Worm (Caenorhabditis elegans): ENCODE data around the gene D2007.1.

The D2007.1 gene

DNA sequence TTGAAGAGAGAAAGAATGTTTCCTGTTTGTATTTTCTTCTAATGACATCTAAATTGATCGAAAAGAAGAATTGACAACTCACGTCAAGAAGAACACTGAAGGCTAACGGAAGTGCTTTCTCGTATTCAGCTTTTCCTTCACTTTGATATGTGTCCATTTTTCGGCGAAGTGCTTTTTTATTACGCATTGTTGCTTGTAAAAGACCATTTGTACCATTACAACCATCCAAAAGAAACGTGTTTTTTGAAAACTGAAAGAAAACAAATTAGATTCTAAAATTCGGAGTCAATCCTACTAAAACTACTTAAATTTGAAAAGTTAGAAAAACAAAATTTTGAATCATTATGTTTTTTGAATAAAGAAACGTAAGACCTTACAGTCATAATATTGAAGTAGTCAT, 43.8 kb downstream of the D2007.1 start:
- TF ChIP-seq ref-1 (GFP tag; conservative IDR thresholded peaks at IDR 0.05) (no peak), klf-2 (GFP tag; conservative IDR thresholded peaks at IDR 0.05) (no peak), tab-1 (GFP tag; IDR thresholded peaks at IDR 0.05) (no peak), med-1 (GFP tag; optimal IDR thresholded peaks at IDR 0.05; ENCODE audit: insufficient read depth) (no peak), flt-1 (GFP tag; IDR thresholded peaks at IDR 0.05) (no peak), ztf-29 (GFP tag; IDR thresholded peaks at IDR 0.05) (no peak)

DNA sequence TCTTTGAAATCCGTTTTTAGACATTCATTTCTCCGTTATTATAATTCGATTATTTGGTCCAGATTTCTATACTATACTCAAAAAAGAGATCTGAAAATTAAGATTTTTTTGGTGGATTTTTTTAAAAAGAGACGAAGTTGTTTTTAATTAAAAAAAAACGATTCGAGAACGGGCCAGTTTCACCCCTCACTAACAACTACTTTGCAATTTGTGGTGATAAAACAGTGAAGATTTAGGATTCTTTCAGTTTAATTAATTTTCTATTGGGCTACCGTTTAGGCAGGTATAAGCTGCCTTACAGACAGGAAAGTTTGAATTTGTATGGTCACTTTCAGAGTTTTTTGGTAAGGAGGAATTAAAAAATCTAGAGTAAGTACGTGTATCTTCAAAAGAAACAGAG, 45.9 kb downstream of the D2007.1 start, which contains the start of gene unc-36:
TSS of gene unc-36 (minus strand) at position 101 of the 400 bp plus-strand sequence.
- no peak for TF ChIP-seq klf-2 (GFP tag; conservative IDR thresholded peaks at IDR 0.05)
- no peak for TF ChIP-seq ztf-29 (GFP tag; IDR thresholded peaks at IDR 0.05)
- TF ChIP-seq ztf-23 (GFP tag; IDR thresholded peaks at IDR 0.05): no peak
- no peak for TF ChIP-seq cog-1 (tag; optimal IDR thresholded peaks at IDR 0.05)
- no peak for TF ChIP-seq tab-1 (GFP tag; IDR thresholded peaks at IDR 0.05)
- TF ChIP-seq med-1 (GFP tag; optimal IDR thresholded peaks at IDR 0.05; ENCODE audit: insufficient read depth): no peak
- no peak for TF ChIP-seq T22C8.4 (GFP tag; IDR thresholded peaks at IDR 0.05)
- no peak for TF ChIP-seq ref-1 (GFP tag; conservative IDR thresholded peaks at IDR 0.05)
- TF ChIP-seq flt-1 (GFP tag; IDR thresholded peaks at IDR 0.05): no peak

DNA sequence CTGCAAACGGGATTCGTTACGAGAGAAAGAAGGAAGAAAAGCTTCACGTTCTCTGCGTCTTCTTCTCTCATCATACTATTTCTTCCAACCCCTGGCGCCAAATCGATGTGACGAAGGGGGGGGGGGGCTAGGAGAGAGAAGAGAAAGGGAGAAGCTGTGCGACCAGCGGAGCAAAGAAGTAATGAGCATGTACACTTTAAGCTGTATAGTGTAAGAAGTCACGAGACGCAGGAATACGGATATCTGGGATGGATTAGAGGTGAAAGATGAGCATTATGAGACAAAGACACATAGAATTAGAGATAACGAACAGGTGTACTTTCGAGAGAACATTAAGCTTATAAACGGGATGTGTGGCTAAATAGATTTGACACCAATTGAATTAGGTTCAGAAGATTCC, 46.5 kb downstream of the D2007.1 start:
- TF ChIP-seq klf-2 (GFP tag; conservative IDR thresholded peaks at IDR 0.05): no peak
- TF ChIP-seq T22C8.4 (GFP tag; IDR thresholded peaks at IDR 0.05): no peak
- TF ChIP-seq cog-1 (tag; optimal IDR thresholded peaks at IDR 0.05): no peak
- TF ChIP-seq ref-1 (GFP tag; conservative IDR thresholded peaks at IDR 0.05): no peak
- TF ChIP-seq ztf-23 (GFP tag; IDR thresholded peaks at IDR 0.05): no peak
- TF ChIP-seq flt-1 (GFP tag; IDR thresholded peaks at IDR 0.05): no peak
- no peak for TF ChIP-seq ztf-29 (GFP tag; IDR thresholded peaks at IDR 0.05)
- TF ChIP-seq tab-1 (GFP tag; IDR thresholded peaks at IDR 0.05): no peak
- no peak for TF ChIP-seq med-1 (GFP tag; optimal IDR thresholded peaks at IDR 0.05; ENCODE audit: insufficient read depth)

DNA sequence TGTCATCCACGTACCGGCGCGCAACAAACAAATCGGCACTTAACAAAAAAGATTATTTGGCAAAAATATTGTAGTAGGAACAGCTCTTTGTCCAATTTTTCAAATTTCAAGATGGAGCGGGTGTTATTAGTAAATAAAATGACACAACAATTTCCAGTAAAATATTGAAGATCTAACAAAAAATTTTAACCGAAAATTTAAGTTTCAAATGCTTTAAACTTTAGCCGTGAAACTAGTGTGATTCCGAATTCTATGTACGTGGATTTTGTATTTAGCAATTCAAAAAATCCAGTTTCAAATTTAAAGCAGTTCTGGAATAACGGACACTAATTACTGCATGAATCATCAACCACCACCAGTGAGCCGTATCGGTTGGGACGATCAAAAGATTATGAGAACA, 47.5 kb downstream of the D2007.1 start, which contains the start of gene snb-5:
TSS of gene snb-5 (plus strand) at position 301 of the 400 bp plus-strand sequence.
- TF ChIP-seq med-1 (GFP tag; optimal IDR thresholded peaks at IDR 0.05; ENCODE audit: insufficient read depth) (no peak), tab-1 (GFP tag; IDR thresholded peaks at IDR 0.05) (no peak), ref-1 (GFP tag; conservative IDR thresholded peaks at IDR 0.05) (no peak), cog-1 (tag; optimal IDR thresholded peaks at IDR 0.05) (no peak), flt-1 (GFP tag; IDR thresholded peaks at IDR 0.05) (no peak), ztf-29 (GFP tag; IDR thresholded peaks at IDR 0.05) (no peak)

Measured in whole organism, midembryonic.